Worm (Caenorhabditis elegans) whole organism, L4 larva: ENCODE measurements around the gene C44C1.6.

Source experiments
- F26F4.8 ChIP-seq: fragments of 200-800 bp; sonication (Bioruptor generic); conservative IDR thresholded peaks from 2 replicates; pipeline ENCODE4 v1.3.6; 2022; ENCODE audit warnings: missing genetic modification characterization, missing compliant biosample characterization
- F44E2.7 ChIP-seq: fragments of 200-800 bp; sonication (Bioruptor generic); IDR thresholded peaks from 2 replicates; pipeline ENCODE4 v2.1.2; 2022; ENCODE audit warnings: missing genetic modification characterization, missing compliant biosample characterization
- F49E8.2 ChIP-seq: sonication (generic microtip); optimal IDR thresholded peaks from 2 replicates; lab custom pipeline; 2016; ENCODE audit warnings: missing compliant biosample characterization, mild to moderate bottlenecking, missing genetic modification characterization, borderline replicate concordance
- R02D3.7 ChIP-seq: fragments of 150-350 bp; sonication (generic microtip); optimal IDR thresholded peaks from 3 replicates; lab custom pipeline; 2014; ENCODE audit warnings: missing biosample characterization, missing genetic modification characterization
- T26A8.4 ChIP-seq: fragments of 200-800 bp; sonication (Bioruptor generic); IDR thresholded peaks from 2 replicates; pipeline ENCODE4 v1.3.6; 2022; ENCODE audit warnings: missing genetic modification characterization, missing compliant biosample characterization
- Y105C5A.15 ChIP-seq: fragments of 200-800 bp; sonication (Bioruptor generic); IDR thresholded peaks from 2 replicates; pipeline ENCODE4 v1.3.6; 2022; ENCODE audit warnings: missing genetic modification characterization, missing compliant biosample characterization
- Y48G9A.11 ChIP-seq: fragments of 200-800 bp; sonication (Bioruptor generic); IDR thresholded peaks from 2 replicates; pipeline ENCODE4 v1.3.6; 2022; ENCODE audit warnings: missing genetic modification reagents, missing genetic modification characterization, missing compliant biosample characterization
- Y5F2A.4 ChIP-seq: fragments of 200-800 bp; sonication (Bioruptor generic); optimal IDR thresholded peaks from 2 replicates; lab custom pipeline; 2018; ENCODE audit warnings: mild to moderate bottlenecking, missing genetic modification characterization, missing compliant biosample characterization
- ZK546.5 ChIP-seq, 2 experiments: sonication (generic microtip); optimal IDR thresholded peaks; 2 replicates each; lab custom pipeline; 2017; ENCODE audit warnings: missing biosample characterization in 2 of 2, missing genetic modification characterization in 2 of 2
- aly-2 ChIP-seq: sonication (generic microtip); optimal IDR thresholded peaks from 2 replicates; lab custom pipeline; 2018; ENCODE audit warnings: missing biosample characterization, missing genetic modification characterization
- ceh-32 ChIP-seq: sonication (generic microtip); optimal IDR thresholded peaks from 2 replicates; lab custom pipeline; 2016; ENCODE audit warnings: mild to moderate bottlenecking, missing genetic modification characterization, missing compliant biosample characterization; ENCODE audit not compliant: poor library complexity
- ceh-62 ChIP-seq: sonication (generic microtip); optimal IDR thresholded peaks from 2 replicates; lab custom pipeline; 2017; ENCODE audit warnings: missing biosample characterization, missing genetic modification characterization
- ces-1 ChIP-seq: fragments of 150-350 bp; sonication (generic microtip); optimal IDR thresholded peaks from 4 replicates; lab custom pipeline; 2014; ENCODE audit warnings: missing biosample characterization, missing genetic modification reagents, missing genetic modification characterization
- daf-16 ChIP-seq, 3 experiments: sonication (generic microtip); optimal IDR thresholded peaks; 2 replicates each; lab custom pipeline; 2016 to 2017; ENCODE audit warnings: missing genetic modification characterization in 3 of 3, missing genetic modification reagents in 3 of 3, mild to moderate bottlenecking in 2 of 3, missing compliant biosample characterization in 2 of 3, missing biosample characterization in 1 of 3, moderate library complexity in 1 of 3
- dmd-6 ChIP-seq: fragments of 200-800 bp; sonication (Bioruptor generic); IDR thresholded peaks from 2 replicates; pipeline ENCODE4 v1.3.6; 2022; ENCODE audit warnings: missing genetic modification reagents, missing genetic modification characterization, missing compliant biosample characterization
- dmd-9 ChIP-seq: fragments of 200-800 bp; sonication (Bioruptor generic); IDR thresholded peaks from 2 replicates; pipeline ENCODE4 v1.3.6; 2022; ENCODE audit warnings: missing genetic modification reagents, missing genetic modification characterization, missing compliant biosample characterization
- duxl-1 ChIP-seq: sonication (generic microtip); optimal IDR thresholded peaks from 2 replicates; lab custom pipeline; 2016; ENCODE audit warnings: mild to moderate bottlenecking, missing genetic modification characterization, moderate library complexity, missing compliant biosample characterization; ENCODE audit not compliant: poor library complexity
- dve-1 ChIP-seq: sonication (generic microtip); optimal IDR thresholded peaks from 2 replicates; lab custom pipeline; 2017; ENCODE audit warnings: antibody characterized with exemption, mild to moderate bottlenecking, missing genetic modification characterization, missing compliant biosample characterization; ENCODE audit not compliant: insufficient read depth
- egl-27 ChIP-seq: sonication (generic microtip); optimal IDR thresholded peaks from 3 replicates; lab custom pipeline; 2017; ENCODE audit warnings: missing biosample characterization, missing genetic modification reagents, missing genetic modification characterization
- hif-1 ChIP-seq, 2 experiments: sonication (generic microtip); optimal IDR thresholded peaks; 2 replicates each; lab custom pipeline; 2016 to 2017; ENCODE audit warnings: missing compliant biosample characterization in 2 of 2, missing genetic modification characterization in 2 of 2, missing genetic modification reagents in 2 of 2, missing genotype in 2 of 2, mild to moderate bottlenecking in 1 of 2
- jun-1 ChIP-seq: fragments of 150-350 bp; optimal IDR thresholded peaks from 2 replicates; lab custom pipeline; 2014; ENCODE audit warnings: missing biosample characterization, missing genetic modification reagents, missing genetic modification characterization
- lin-13 ChIP-seq: fragments of 150-350 bp; optimal IDR thresholded peaks from 2 replicates; lab custom pipeline; 2014; ENCODE audit warnings: missing biosample characterization, missing genetic modification reagents, missing genetic modification characterization
- lin-29 ChIP-seq: fragments of 200-800 bp; sonication (Bioruptor generic); IDR thresholded peaks from 2 replicates; pipeline ENCODE4 v1.3.6; 2022; ENCODE audit warnings: missing genetic modification reagents, missing genetic modification characterization, missing compliant biosample characterization
- lin-38 ChIP-seq: fragments of 200-800 bp; sonication (Bioruptor generic); IDR thresholded peaks from 2 replicates; pipeline ENCODE4 v1.3.6; 2022; ENCODE audit warnings: missing genetic modification reagents, missing genetic modification characterization, missing compliant biosample characterization
- lir-3 ChIP-seq: sonication (generic microtip); optimal IDR thresholded peaks from 2 replicates; lab custom pipeline; 2016; ENCODE audit warnings: mild to moderate bottlenecking, missing genetic modification characterization, missing compliant biosample characterization
- lsy-2 ChIP-seq, 2 experiments: fragments of 150-350 bp in 1 of 2; sonication (generic microtip) in 1 of 2; optimal IDR thresholded peaks; 2 replicates each; lab custom pipeline; 2014 to 2017; ENCODE audit warnings: missing biosample characterization in 2 of 2, missing genetic modification characterization in 2 of 2
- mdl-1 ChIP-seq, 2 experiments: fragments of 150-350 bp in 1 of 2; sonication (generic microtip) in 1 of 2; optimal IDR thresholded peaks; 2 replicates each; lab custom pipeline; 2014 to 2017; ENCODE audit warnings: missing biosample characterization in 2 of 2, missing genetic modification characterization in 2 of 2
- mes-2 ChIP-seq: sonication (generic microtip); optimal IDR thresholded peaks from 2 replicates; lab custom pipeline; 2016; ENCODE audit warnings: missing genotype, mild to moderate bottlenecking, missing genetic modification characterization, missing compliant biosample characterization; ENCODE audit not compliant: poor library complexity, severe bottlenecking
- mxl-3 ChIP-seq: fragments of 200-800 bp; sonication (Bioruptor generic); optimal IDR thresholded peaks from 2 replicates; lab custom pipeline; 2018; ENCODE audit warnings: mild to moderate bottlenecking, missing genetic modification characterization, missing compliant biosample characterization
- nhr-10 ChIP-seq: fragments of 150-350 bp; optimal IDR thresholded peaks from 2 replicates; lab custom pipeline; 2014; ENCODE audit warnings: missing biosample characterization, missing genetic modification characterization
- nhr-11 ChIP-seq: fragments of 150-350 bp; optimal IDR thresholded peaks from 2 replicates; lab custom pipeline; 2014; ENCODE audit warnings: missing biosample characterization, missing genetic modification characterization
- nhr-111 ChIP-seq: fragments of 200-800 bp; sonication (Bioruptor generic); optimal IDR thresholded peaks from 2 replicates; lab custom pipeline; 2018; ENCODE audit warnings: mild to moderate bottlenecking, missing genetic modification characterization, missing compliant biosample characterization
- nhr-237 ChIP-seq: sonication (generic microtip); optimal IDR thresholded peaks from 2 replicates; lab custom pipeline; 2017; ENCODE audit warnings: missing biosample characterization, missing genetic modification characterization
- nhr-42 ChIP-seq: fragments of 200-800 bp; sonication (Bioruptor generic); IDR thresholded peaks from 2 replicates; pipeline ENCODE4 v1.3.6; 2022; ENCODE audit warnings: missing genetic modification characterization, missing compliant biosample characterization
- nhr-48 ChIP-seq: sonication (generic microtip); optimal IDR thresholded peaks from 2 replicates; lab custom pipeline; 2016; ENCODE audit warnings: mild to moderate bottlenecking, missing genetic modification characterization, missing compliant biosample characterization
- nhr-6 ChIP-seq: fragments of 150-350 bp; optimal IDR thresholded peaks from 2 replicates; lab custom pipeline; 2014; ENCODE audit warnings: missing biosample characterization, missing genetic modification characterization
- nhr-76 ChIP-seq: fragments of 150-350 bp; optimal IDR thresholded peaks from 2 replicates; lab custom pipeline; 2014; ENCODE audit warnings: missing biosample characterization, missing genetic modification characterization
- nhr-77 ChIP-seq: fragments of 150-350 bp; optimal IDR thresholded peaks from 2 replicates; lab custom pipeline; 2014; ENCODE audit warnings: missing biosample characterization, missing genetic modification characterization
- pha-4 ChIP-seq, 2 experiments: fragments of 150-350 bp in 1 of 2; fragments of 200-800 bp in 1 of 2; sonication (Bioruptor generic) in 1 of 2; IDR thresholded peaks in 1 of 2; optimal IDR thresholded peaks in 1 of 2; 2 replicates each; pipeline versions ENCODE4 v1.3.6 to Lab custom; 2014 to 2022; ENCODE audit warnings: missing genetic modification characterization in 2 of 2, missing genetic modification reagents in 2 of 2, missing biosample characterization in 1 of 2, missing compliant biosample characterization in 1 of 2
- php-3 ChIP-seq: fragments of 200-800 bp; sonication (Bioruptor generic); IDR thresholded peaks from 2 replicates; pipeline ENCODE4 v1.3.6; 2022; ENCODE audit warnings: missing genetic modification reagents, missing genetic modification characterization, missing compliant biosample characterization
- pqm-1 ChIP-seq: sonication (generic microtip); optimal IDR thresholded peaks from 2 replicates; lab custom pipeline; 2017; ENCODE audit warnings: missing biosample characterization, missing genetic modification characterization
- rbr-2 ChIP-seq: sonication (generic microtip); optimal IDR thresholded peaks from 2 replicates; lab custom pipeline; 2016; ENCODE audit warnings: missing genotype, missing genetic modification characterization, missing compliant biosample characterization
- saeg-2 ChIP-seq: fragments of 200-800 bp; sonication (Bioruptor generic); IDR thresholded peaks from 2 replicates; pipeline ENCODE4 v1.3.6; 2022; ENCODE audit warnings: missing genetic modification reagents, missing genetic modification characterization, missing compliant biosample characterization
- sdz-12 ChIP-seq: fragments of 200-800 bp; sonication (Bioruptor generic); optimal IDR thresholded peaks from 2 replicates; lab custom pipeline; 2018; ENCODE audit warnings: mild to moderate bottlenecking, missing genetic modification characterization, missing compliant biosample characterization
- snpc-1.2 ChIP-seq: fragments of 200-800 bp; sonication (Bioruptor generic); IDR thresholded peaks from 2 replicates; pipeline ENCODE4 v1.3.6; 2022; ENCODE audit warnings: missing genetic modification reagents, missing genetic modification characterization, missing compliant biosample characterization
- snpc-4 ChIP-seq: fragments of 150-350 bp; optimal IDR thresholded peaks from 2 replicates; lab custom pipeline; 2014; ENCODE audit warnings: missing biosample characterization, missing genetic modification characterization
- spr-3 ChIP-seq: fragments of 200-800 bp; sonication (Bioruptor generic); optimal IDR thresholded peaks from 2 replicates; lab custom pipeline; 2018; ENCODE audit warnings: mild to moderate bottlenecking, missing genetic modification characterization, missing compliant biosample characterization
- tra-1 ChIP-seq: fragments of 200-800 bp; sonication (Bioruptor generic); IDR thresholded peaks from 2 replicates; pipeline ENCODE4 v1.3.6; 2022; ENCODE audit warnings: missing genetic modification reagents, missing genetic modification characterization, missing compliant biosample characterization
- zip-11 ChIP-seq: fragments of 200-800 bp; sonication (Bioruptor generic); IDR thresholded peaks from 2 replicates; pipeline ENCODE4 v1.3.6; 2022; ENCODE audit warnings: missing genetic modification characterization, missing compliant biosample characterization
- ztf-7 ChIP-seq: fragments of 150-350 bp; optimal IDR thresholded peaks from 2 replicates; lab custom pipeline; 2014; ENCODE audit warnings: missing biosample characterization, missing genetic modification characterization

The C44C1.6 gene

ce11 chrX:949466-949865 is 20.6 kb downstream of the C44C1.6 start (continued):
- TF ChIP-seq daf-16 (GFP tag; optimal IDR thresholded peaks at IDR 0.05; lab: Kevin White, UChicago) (peak in 1 of 2 experiments; percentile 74), daf-16 (tag; optimal IDR thresholded peaks at IDR 0.05; lab: Kevin White, UChicago) (peak; percentile 39), spr-3 (no peak), ZK546.5 (tag; optimal IDR thresholded peaks at IDR 0.05; lab: Kevin White, UChicago) (peak in 1 of 2 experiments; percentile 11), nhr-111 (GFP tag; lab: Kevin White, UChicago) (no peak), nhr-10 (tag; lab: Kevin White, UChicago) (no peak), nhr-48 (tag; lab: Kevin White, UChicago) (peak; percentile 91), F26F4.8 (GFP tag; lab: Robert Waterston, UW) (no peak), zip-11 (no peak), lin-13 (peak; percentile 82), nhr-11 (tag; lab: Kevin White, UChicago) (peak; percentile 94), ztf-7 (peak; percentile 82), nhr-42 (GFP tag; lab: Robert Waterston, UW) (no peak), php-3 (GFP tag; lab: Robert Waterston, UW) (no peak), ceh-32 (tag; lab: Kevin White, UChicago) (peak; percentile 40), Y48G9A.11 (GFP tag; lab: Robert Waterston, UW) (no peak), hif-1 (tag; optimal IDR thresholded peaks at IDR 0.05; lab: Kevin White, UChicago) (peak in 1 of 2 experiments; percentile 74), lin-29 (no peak), jun-1 (tag; lab: Kevin White, UChicago) (no peak), saeg-2 (GFP tag; lab: Robert Waterston, UW) (peak; percentile 82; the same call in 1 of the 2 replicates), R02D3.7 (tag; lab: Kevin White, UChicago) (no peak), mdl-1 (tag; optimal IDR thresholded peaks at IDR 0.05; lab: Kevin White, UChicago) (peak; percentile 5 to 89), snpc-1.2 (GFP tag; lab: Robert Waterston, UW) (no peak), pha-4 (GFP tag; IDR thresholded peaks at IDR 0.05; lab: Robert Waterston, UW) (peak; percentile 37; the same call in 1 of the 2 replicates), pha-4 (tag; optimal IDR thresholded peaks at IDR 0.05; lab: Kevin White, UChicago) (no peak), lir-3 (tag; lab: Kevin White, UChicago) (no peak), mes-2 (peak; percentile 73), mxl-3 (GFP tag; lab: Kevin White, UChicago) (peak; percentile 86), duxl-1 (tag; lab: Kevin White, UChicago) (peak; percentile 73), pqm-1 (tag; lab: Kevin White, UChicago) (no peak), dmd-9 (GFP tag; lab: Robert Waterston, UW) (no peak), tra-1 (GFP tag; lab: Robert Waterston, UW) (peak; percentile 75), aly-2 (tag; lab: Kevin White, UChicago) (no peak), T26A8.4 (GFP tag; lab: Robert Waterston, UW) (peak; percentile 83), nhr-77 (tag; lab: Kevin White, UChicago) (peak; percentile 74), ceh-62 (no peak), ces-1 (GFP tag; lab: Kevin White, UChicago) (peak; percentile 36), Y105C5A.15 (no peak), rbr-2 (peak; percentile 97), lin-38 (GFP tag; lab: Robert Waterston, UW) (peak; percentile 59), F49E8.2 (tag; lab: Kevin White, UChicago) (no peak), nhr-76 (tag; lab: Kevin White, UChicago) (no peak), dmd-6 (GFP tag; lab: Robert Waterston, UW) (peak; percentile 51; the same call in 1 of the 2 replicates), lsy-2 (tag; optimal IDR thresholded peaks at IDR 0.05; lab: Kevin White, UChicago) (peak; percentile 81 to 88), sdz-12 (GFP tag; lab: Kevin White, UChicago) (no peak), dve-1 (tag; lab: Kevin White, UChicago) (peak; percentile 89), egl-27 (no peak), F44E2.7 (no peak), snpc-4 (tag; lab: Kevin White, UChicago) (peak; percentile 11), Y5F2A.4 (GFP tag; lab: Kevin White, UChicago) (no peak), nhr-6 (tag; lab: Kevin White, UChicago) (no peak), nhr-237 (no peak)
